Worm (Caenorhabditis elegans) whole organism, late embryonic: ENCODE measurements around the gene F22B5.10.

Experiments used
- ama-1 ChIP-seq: fragments of 150-350 bp; optimal IDR thresholded peaks from 2 replicates; lab custom pipeline; 2014
- hlh-15 ChIP-seq: sonication (generic microtip); optimal IDR thresholded peaks from 2 replicates; lab custom pipeline; 2016; ENCODE audit warnings: missing genetic modification characterization, missing compliant biosample characterization
- mec-3 ChIP-seq: sonication (generic microtip); optimal IDR thresholded peaks from 2 replicates; lab custom pipeline; 2016; ENCODE audit warnings: borderline replicate concordance, missing genetic modification characterization, missing compliant biosample characterization
- nhr-11 ChIP-seq: fragments of 150-350 bp; optimal IDR thresholded peaks from 2 replicates; lab custom pipeline; 2014; ENCODE audit warnings: missing biosample characterization, missing genetic modification characterization
- nhr-232 ChIP-seq: sonication (generic microtip); optimal IDR thresholded peaks from 2 replicates; lab custom pipeline; 2016; ENCODE audit warnings: missing genetic modification characterization, missing compliant biosample characterization
- unc-55 ChIP-seq: sonication (generic microtip); optimal IDR thresholded peaks from 2 replicates; lab custom pipeline; 2017; ENCODE audit warnings: missing biosample characterization, missing genetic modification reagents, missing genetic modification characterization

- TF ChIP-seq unc-55 (GFP tag; lab: Kevin White, UChicago) (no peak), hlh-15 (tag; lab: Kevin White, UChicago) (no peak), nhr-232 (no peak), nhr-11 (tag; lab: Kevin White, UChicago) (no peak), ama-1 (no peak), mec-3 (no peak)
Measured at ce11 chrII:8484546-8484945, 17.6 kb downstream of the F22B5.10 start.
